Worm (Caenorhabditis elegans): ENCODE results near the gene str-109.

Gene str-109

ce11 chrV:16127401-16127800 lies 34.6 kb downstream of the str-109 start, which contains the start of gene fbxa-143:
TSS of gene fbxa-143 (minus strand) at chrV:16127501.
- TF ChIP-seq dox-1 (GFP tag; IDR thresholded peaks at IDR 0.05) (no peak), sdz-38 (tag; optimal IDR thresholded peaks at IDR 0.05) (no peak), Y53F4B.3 (GFP tag; IDR thresholded peaks at IDR 0.05) (no peak), zfh-2 (GFP tag; conservative IDR thresholded peaks at IDR 0.05) (no peak)

ce11 chrV:16124739-16125138 lies 37.3 kb downstream of the str-109 start, which contains the start of gene nhr-111:
TSS of gene nhr-111 (minus strand) at chrV:16124839.
- TF ChIP-seq ztf-28 (GFP tag; IDR thresholded peaks at IDR 0.05), result no peak
- TF ChIP-seq F55B11.4 (tag; optimal IDR thresholded peaks at IDR 0.05; ENCODE audit: borderline replicate concordance, insufficient read depth), result no peak
- no peak for TF ChIP-seq efl-1 (GFP tag; optimal IDR thresholded peaks at IDR 0.05)
- no peak for TF ChIP-seq F37B4.10 (GFP tag; IDR thresholded peaks at IDR 0.05)
- no peak for TF ChIP-seq C17E4.6 (GFP tag; IDR thresholded peaks at IDR 0.05)
- no peak for TF ChIP-seq sptf-2 (GFP tag; optimal IDR thresholded peaks at IDR 0.05)
- TF ChIP-seq akir-1 (GFP tag; optimal IDR thresholded peaks at IDR 0.05), result no peak
- no peak for TF ChIP-seq nhr-179 (tag; optimal IDR thresholded peaks at IDR 0.05)

DNA sequence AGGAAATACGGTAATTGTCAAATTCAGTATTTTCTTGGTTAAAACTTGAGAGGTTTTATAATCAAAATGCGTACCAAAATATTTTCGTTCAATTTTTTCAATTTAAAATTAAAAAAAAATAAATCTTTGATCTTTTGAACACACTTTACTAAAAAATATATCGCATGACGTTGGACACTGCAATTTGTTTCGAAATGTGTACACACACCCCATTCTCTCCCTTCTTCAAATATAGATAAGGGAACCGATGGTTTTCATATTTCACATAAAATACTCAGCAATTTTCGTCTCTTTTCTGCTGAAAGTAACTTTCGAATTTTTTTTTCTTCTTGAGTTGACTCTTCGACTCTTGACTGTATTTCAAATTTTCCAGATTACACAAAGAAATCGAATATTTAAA lies 40.6 kb downstream of the str-109 start:
- TF ChIP-seq die-1 (tag; optimal IDR thresholded peaks at IDR 0.05) (no peak), cebp-1 (GFP tag; IDR thresholded peaks at IDR 0.05) (no peak), cebp-1 (tag; optimal IDR thresholded peaks at IDR 0.05) (peak; percentile 5), F10E7.11 (tag; optimal IDR thresholded peaks at IDR 0.05) (no peak)

- TF ChIP-seq rpc-1 (optimal IDR thresholded peaks at IDR 0.05) (no peak), rpc-1 (tag; optimal IDR thresholded peaks at IDR 0.05) (no peak), nhr-80 (tag; optimal IDR thresholded peaks at IDR 0.05) (peak; percentile 23)
Observed at ce11 chrV:16120922-16121321, 41.1 kb downstream of the str-109 start, which contains the start of gene skr-3. TSS of gene skr-3 (plus strand) at chrV:16121084.

- TF ChIP-seq tbx-9 (tag; optimal IDR thresholded peaks at IDR 0.05; ENCODE audit: borderline replicate concordance) (no peak), cebp-1 (GFP tag; IDR thresholded peaks at IDR 0.05) (no peak), cebp-1 (tag; optimal IDR thresholded peaks at IDR 0.05) (peak; percentile 86)
Observed at ce11 chrV:16120499-16120898, 41.5 kb downstream of the str-109 start.

DNA sequence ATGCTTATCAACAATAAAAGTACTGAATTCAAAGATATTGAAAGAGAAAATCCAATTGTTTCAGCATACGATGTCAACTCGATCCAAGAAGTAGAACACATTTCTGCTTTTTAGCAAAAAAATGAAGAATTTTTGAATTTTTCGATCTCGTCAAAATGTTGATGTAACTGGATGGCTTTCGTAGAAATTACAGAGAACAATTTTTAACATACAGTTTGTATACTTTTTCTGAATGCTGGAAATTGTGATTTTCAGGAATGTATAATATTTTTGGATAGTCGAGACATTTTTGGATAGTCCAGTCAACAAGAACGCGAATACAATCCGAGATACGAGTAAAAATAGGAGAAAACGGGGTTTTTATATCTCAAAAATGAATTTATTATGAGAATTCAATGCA lies 43.4 kb downstream of the str-109 start, which contains the start of gene str-103:
str-103 (minus strand) TSS at position 101 of the 400 bp plus-strand sequence.
- TF ChIP-seq pbrm-1 (GFP tag; IDR thresholded peaks at IDR 0.05) (no peak), ztf-28 (GFP tag; IDR thresholded peaks at IDR 0.05) (no peak), Y53F4B.3 (GFP tag; IDR thresholded peaks at IDR 0.05) (no peak), K12H6.12 (tag; optimal IDR thresholded peaks at IDR 0.05) (no peak), fkh-3 (tag; optimal IDR thresholded peaks at IDR 0.05) (no peak), aptf-2 (GFP tag; conservative IDR thresholded peaks at IDR 0.05) (no peak), ZK185.1 (tag; optimal IDR thresholded peaks at IDR 0.05; ENCODE audit: poor library complexity, severe bottlenecking) (no peak), T07F8.4 (tag; optimal IDR thresholded peaks at IDR 0.05) (no peak), B0035.1 (tag; optimal IDR thresholded peaks at IDR 0.05) (no peak), T26A5.8 (tag; optimal IDR thresholded peaks at IDR 0.05) (no peak)

ce11 chrV:16115381-16115780 lies 46.6 kb downstream of the str-109 start, which contains the start of gene str-25:
TSS of gene str-25 (plus strand) at chrV:16115681.
- TF ChIP-seq C06A6.2 (GFP tag; conservative IDR thresholded peaks at IDR 0.05), result no peak
- TF ChIP-seq ceh-27 (GFP tag; optimal IDR thresholded peaks at IDR 0.05), result no peak
- no peak for TF ChIP-seq nhr-120 (GFP tag; IDR thresholded peaks at IDR 0.05)
- no peak for TF ChIP-seq nhr-179 (tag; optimal IDR thresholded peaks at IDR 0.05)
- TF ChIP-seq ets-4 (GFP tag; optimal IDR thresholded peaks at IDR 0.05), result no peak
- TF ChIP-seq ceh-40 (GFP tag; IDR thresholded peaks at IDR 0.05), result no peak
- no peak for TF ChIP-seq mes-4 (tag; optimal IDR thresholded peaks at IDR 0.05)
- TF ChIP-seq bed-1 (GFP tag; IDR thresholded peaks at IDR 0.05), result no peak
- no peak for TF ChIP-seq xnd-1 (tag; optimal IDR thresholded peaks at IDR 0.05)
- TF ChIP-seq egrh-3 (GFP tag; IDR thresholded peaks at IDR 0.05), result no peak
- TF ChIP-seq madf-3 (GFP tag; IDR thresholded peaks at IDR 0.05), result no peak
- TF ChIP-seq lin-26 (GFP tag; IDR thresholded peaks at IDR 0.05), result no peak
- no peak for TF ChIP-seq hlh-26 (GFP tag; conservative IDR thresholded peaks at IDR 0.05)
- no peak for TF ChIP-seq sptf-2 (GFP tag; optimal IDR thresholded peaks at IDR 0.05)
